Worm (Caenorhabditis elegans): ENCODE results near the gene B0272.3.

- TF ChIP-seq W03F9.2 (tag; optimal IDR thresholded peaks at IDR 0.05) = no peak
- no peak for TF ChIP-seq him-1 (tag; optimal IDR thresholded peaks at IDR 0.05)
Observed at ce11 chrX:9409114-9409513, 22.1 kb upstream of the B0272.3 start.
